Fruit fly (Drosophila melanogaster): ENCODE data around the gene CG7382.

DNA sequence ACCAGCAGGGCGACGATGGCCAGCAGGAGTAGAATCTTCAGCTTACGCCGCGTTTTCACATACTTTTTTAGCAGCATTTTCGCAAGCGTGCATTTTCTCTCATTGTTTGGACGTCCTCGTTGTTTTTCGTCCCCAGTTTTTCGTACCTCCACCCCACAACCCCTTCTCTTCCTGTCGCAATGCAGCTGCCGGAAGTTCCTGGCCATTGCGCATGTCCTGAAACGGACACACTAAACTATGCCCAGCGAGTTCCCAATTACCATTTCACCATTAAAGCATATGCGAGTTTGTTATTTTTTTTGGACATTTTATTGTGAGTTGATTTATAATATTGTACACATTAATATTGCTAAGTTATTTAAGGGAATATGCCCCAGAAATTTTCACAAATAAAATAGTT lies 19.3 kb upstream of the CG7382 start, which contains the start of gene CG14015:
- TF ChIP-seq Gug (GFP tag; IDR thresholded peaks at IDR 0.05) (no peak), phol (tag; optimal IDR thresholded peaks at IDR 0.05) (no peak), ATbp (GFP tag; optimal IDR thresholded peaks at IDR 0.05) (no peak), zf30C (GFP tag; optimal IDR thresholded peaks at IDR 0.05) (no peak), CG9609 (GFP tag; optimal IDR thresholded peaks at IDR 0.05) (no peak), CG9727 (GFP tag; optimal IDR thresholded peaks at IDR 0.05) (no peak), CoRest (tag; optimal IDR thresholded peaks at IDR 0.05) (no peak), klu (GFP tag; IDR thresholded peaks at IDR 0.05) (no peak), wdn (GFP tag; IDR thresholded peaks at IDR 0.05) (no peak), seq (GFP tag; IDR thresholded peaks at IDR 0.05) (no peak), B-H2 (GFP tag; optimal IDR thresholded peaks at IDR 0.05) (no peak), Dfd (GFP tag; optimal IDR thresholded peaks at IDR 0.05) (no peak), psq (GFP tag; optimal IDR thresholded peaks at IDR 0.05) (no peak)

All from whole organism, embryonic.